Fruit fly (Drosophila melanogaster): ENCODE measurements around the gene CG14439.

The CG14439 gene

dm6 chrX:6770924-6771323, 23.6 kb downstream of the CG14439 start, which contains the start of gene Coq7:
Coq7 (plus strand) TSS chrX:6771225.
- peak in 1 of 2 experiments; percentile 89 for TF ChIP-seq foxo (GFP tag; optimal IDR thresholded peaks at IDR 0.05)
- peak; percentile 79 for TF ChIP-seq OdsH (GFP tag; optimal IDR thresholded peaks at IDR 0.05)
- TF ChIP-seq dmrt93B (GFP tag; optimal IDR thresholded peaks at IDR 0.05) = peak; percentile 73
- peak; percentile 80 for TF ChIP-seq sv (GFP tag; optimal IDR thresholded peaks at IDR 0.05)
- TF ChIP-seq CG32264 (GFP tag; optimal IDR thresholded peaks at IDR 0.05) = no peak
- peak; percentile 75 for TF ChIP-seq CG9705 (GFP tag; optimal IDR thresholded peaks at IDR 0.05)
- peak; percentile 65 for TF ChIP-seq br (GFP tag; optimal IDR thresholded peaks at IDR 0.05)
- TF ChIP-seq h (GFP tag; optimal IDR thresholded peaks at IDR 0.05) = peak; percentile 86
- TF ChIP-seq GATAd (GFP tag; optimal IDR thresholded peaks at IDR 0.05) = peak; percentile 50
- peak; percentile 85 for TF ChIP-seq HLH106 (tag; optimal IDR thresholded peaks at IDR 0.05)
- TF ChIP-seq Hr83 (GFP tag; optimal IDR thresholded peaks at IDR 0.05; ENCODE audit: poor library complexity, severe bottlenecking) = peak; percentile 22
- peak; percentile 80 for TF ChIP-seq Sp1 (GFP tag; optimal IDR thresholded peaks at IDR 0.05)
- TF ChIP-seq Jra (GFP tag; optimal IDR thresholded peaks at IDR 0.05) = no peak
- no peak for TF ChIP-seq Abd-B (GFP tag; optimal IDR thresholded peaks at IDR 0.05)
- peak; percentile 90 for TF ChIP-seq rgr (GFP tag; optimal IDR thresholded peaks at IDR 0.05)
- peak; percentile 67 for TF ChIP-seq psq (GFP tag; optimal IDR thresholded peaks at IDR 0.05)
- no peak for TF ChIP-seq Dif (GFP tag; optimal IDR thresholded peaks at IDR 0.05; ENCODE audit: partially characterized antibody)
- TF ChIP-seq ey (GFP tag; optimal IDR thresholded peaks at IDR 0.05) = no peak
- no peak for TF ChIP-seq jim (GFP tag; optimal IDR thresholded peaks at IDR 0.05)

DNA sequence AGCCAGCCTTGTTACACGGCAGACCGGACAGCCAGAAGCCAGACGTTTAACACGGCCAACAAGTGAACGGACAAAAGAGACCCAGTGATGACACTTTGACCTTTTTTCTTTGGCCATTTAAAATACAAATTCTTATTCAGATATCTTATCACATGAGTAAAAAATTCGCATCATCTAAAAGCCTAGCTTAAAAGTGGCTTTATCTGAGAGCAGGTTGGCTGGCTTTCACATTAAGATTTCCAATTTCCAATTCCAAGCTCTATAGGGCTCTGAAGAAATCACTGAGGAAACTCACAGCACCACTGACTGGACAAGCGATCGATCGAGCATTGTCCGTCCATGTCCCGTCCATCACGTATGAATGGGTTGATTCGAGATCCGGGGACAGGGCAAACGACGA, 28.3 kb downstream of the CG14439 start:
- TF ChIP-seq h (GFP tag; optimal IDR thresholded peaks at IDR 0.05) = peak; percentile 8
- no peak for TF ChIP-seq Vsx2 (GFP tag; optimal IDR thresholded peaks at IDR 0.05; ENCODE audit: partially characterized antibody)
- TF ChIP-seq sv (GFP tag; optimal IDR thresholded peaks at IDR 0.05) = no peak
- peak in 1 of 2 experiments; percentile 29 for TF ChIP-seq foxo (GFP tag; optimal IDR thresholded peaks at IDR 0.05)
- peak; percentile 58 for TF ChIP-seq fru (GFP tag; optimal IDR thresholded peaks at IDR 0.05)
- no peak for TF ChIP-seq ey (GFP tag; optimal IDR thresholded peaks at IDR 0.05)
- TF ChIP-seq Rel (GFP tag; optimal IDR thresholded peaks at IDR 0.05) = no peak
- TF ChIP-seq Rel (tag; optimal IDR thresholded peaks at IDR 0.05) = no peak
- TF ChIP-seq dmrt93B (GFP tag; optimal IDR thresholded peaks at IDR 0.05) = no peak
- TF ChIP-seq brk (GFP tag; optimal IDR thresholded peaks at IDR 0.05) = no peak
- peak; percentile 58 for TF ChIP-seq Myc (optimal IDR thresholded peaks at IDR 0.05)
- peak; percentile 74 for TF ChIP-seq woc (GFP tag; optimal IDR thresholded peaks at IDR 0.05)
- TF ChIP-seq HLH106 (tag; optimal IDR thresholded peaks at IDR 0.05) = peak; percentile 24
- no peak for TF ChIP-seq Hnf4 (GFP tag; optimal IDR thresholded peaks at IDR 0.05)
- peak; percentile 11 for TF ChIP-seq Sp1 (GFP tag; optimal IDR thresholded peaks at IDR 0.05)
- TF ChIP-seq rgr (GFP tag; optimal IDR thresholded peaks at IDR 0.05) = peak; percentile 0
- TF ChIP-seq psq (GFP tag; optimal IDR thresholded peaks at IDR 0.05) = peak; percentile 3
- TF ChIP-seq N (GFP tag; optimal IDR thresholded peaks at IDR 0.05) = no peak
- TF ChIP-seq pan (optimal IDR thresholded peaks at IDR 0.05) = no peak
- TF ChIP-seq dsf (GFP tag; optimal IDR thresholded peaks at IDR 0.05; ENCODE audit: borderline replicate concordance) = no peak

DNA sequence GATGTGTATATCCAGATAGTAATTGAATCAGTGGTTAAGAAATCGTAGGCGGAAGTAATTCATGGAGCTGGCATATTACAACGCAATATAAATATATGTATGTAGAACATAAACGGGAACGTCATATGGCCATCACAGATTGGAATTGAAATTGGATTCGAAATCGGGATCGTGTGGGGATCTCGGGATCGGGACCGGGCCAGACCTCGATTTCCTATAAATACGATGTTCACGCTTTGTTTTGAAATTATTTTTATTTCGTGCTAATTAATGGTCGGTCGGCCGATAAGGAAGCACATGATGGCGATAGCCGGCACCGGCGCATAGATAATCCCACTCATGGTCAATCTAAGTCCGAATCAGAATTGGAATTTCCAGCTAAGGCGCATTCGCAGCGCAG, 28.9 kb downstream of the CG14439 start:
- TF ChIP-seq Hr78 (GFP tag; optimal IDR thresholded peaks at IDR 0.05) (no peak), Abd-B (GFP tag; optimal IDR thresholded peaks at IDR 0.05) (no peak), tai (GFP tag; optimal IDR thresholded peaks at IDR 0.05) (no peak), Dif (GFP tag; optimal IDR thresholded peaks at IDR 0.05; ENCODE audit: partially characterized antibody) (no peak), HLH106 (tag; optimal IDR thresholded peaks at IDR 0.05) (no peak), fru (GFP tag; optimal IDR thresholded peaks at IDR 0.05) (no peak), Rel (GFP tag; optimal IDR thresholded peaks at IDR 0.05) (no peak), Rel (tag; optimal IDR thresholded peaks at IDR 0.05) (no peak), CG9705 (GFP tag; optimal IDR thresholded peaks at IDR 0.05) (no peak), foxo (GFP tag; optimal IDR thresholded peaks at IDR 0.05) (no peak), Vsx2 (GFP tag; optimal IDR thresholded peaks at IDR 0.05; ENCODE audit: partially characterized antibody) (no peak), lola (GFP tag; optimal IDR thresholded peaks at IDR 0.05) (no peak), h (GFP tag; optimal IDR thresholded peaks at IDR 0.05) (no peak), CG32264 (GFP tag; optimal IDR thresholded peaks at IDR 0.05) (no peak), dl (GFP tag; optimal IDR thresholded peaks at IDR 0.05; ENCODE audit: insufficient read depth in 1 of 2, partially characterized antibody in 2 of 2) (no peak), CrebA (GFP tag; optimal IDR thresholded peaks at IDR 0.05; ENCODE audit: borderline replicate concordance) (no peak)
